Fruit fly (Drosophila melanogaster) whole organism, pupa: Measurements from ENCODE around the gene Alg10.

Experiments
- CG10348 ChIP-seq: fragments of 200-800 bp; sonication (Bioruptor generic); IDR thresholded peaks from 2 replicates; pipeline ENCODE4 v1.3.6; 2022; ENCODE audit warnings: missing biosample characterization, missing genetic modification characterization
- CG12605 ChIP-seq: fragments of 200-800 bp; sonication (Bioruptor generic); IDR thresholded peaks from 2 replicates; pipeline ENCODE4 v1.3.6; 2022; ENCODE audit warnings: missing biosample characterization, missing genetic modification characterization
- CG13204 ChIP-seq: fragments of 200-800 bp; sonication (Bioruptor generic); optimal IDR thresholded peaks from 2 replicates; lab custom pipeline; 2018; ENCODE audit warnings: missing biosample characterization, mild to moderate bottlenecking, missing genetic modification characterization, moderate library complexity
- CG14655 ChIP-seq: fragments of 200-800 bp; sonication (Bioruptor generic); optimal IDR thresholded peaks from 3 replicates; lab custom pipeline; 2017; ENCODE audit warnings: mild to moderate bottlenecking, missing biosample characterization, missing genetic modification reagents, missing genetic modification characterization
- CG15710 ChIP-seq: fragments of 200-800 bp; sonication (Bioruptor generic); optimal IDR thresholded peaks from 2 replicates; lab custom pipeline; 2018; ENCODE audit warnings: missing biosample characterization, mild to moderate bottlenecking, missing genetic modification characterization, moderate library complexity
- CG17806 ChIP-seq: fragments of 200-800 bp; sonication (Bioruptor generic); optimal IDR thresholded peaks from 2 replicates; lab custom pipeline; 2018; ENCODE audit warnings: missing biosample characterization, mild to moderate bottlenecking, missing genetic modification characterization, moderate library complexity
- CG32121 ChIP-seq: fragments of 200-800 bp; sonication (Bioruptor generic); IDR thresholded peaks from 2 replicates; pipeline ENCODE4 v1.3.6; 2022; ENCODE audit warnings: missing biosample characterization, missing genetic modification characterization
- CG34367 ChIP-seq: fragments of 200-800 bp; sonication (Bioruptor generic); optimal IDR thresholded peaks from 2 replicates; lab custom pipeline; 2018; ENCODE audit warnings: missing biosample characterization, mild to moderate bottlenecking, missing genetic modification characterization
- CG4496 ChIP-seq: fragments of 200-800 bp; sonication (Bioruptor generic); IDR thresholded peaks from 3 replicates; pipeline ENCODE4 v1.3.6; 2022; ENCODE audit warnings: missing biosample characterization, missing genetic modification characterization
- CG8159 ChIP-seq: fragments of 200-800 bp; sonication (Bioruptor generic); optimal IDR thresholded peaks from 3 replicates; lab custom pipeline; 2018; ENCODE audit warnings: missing biosample characterization, mild to moderate bottlenecking, missing genetic modification characterization, moderate library complexity
- CG8301 ChIP-seq: fragments of 200-800 bp; sonication (Bioruptor generic); optimal IDR thresholded peaks from 2 replicates; lab custom pipeline; 2018; ENCODE audit warnings: missing biosample characterization, mild to moderate bottlenecking, missing genetic modification characterization
- CG9948 ChIP-seq: fragments of 200-800 bp; sonication (Bioruptor generic); optimal IDR thresholded peaks from 2 replicates; lab custom pipeline; 2018; ENCODE audit warnings: missing biosample characterization, mild to moderate bottlenecking, missing genetic modification characterization, moderate library complexity
- D1 ChIP-seq: fragments of 200-800 bp; sonication (Bioruptor generic); optimal IDR thresholded peaks from 2 replicates; lab custom pipeline; 2018; ENCODE audit warnings: missing biosample characterization, mild to moderate bottlenecking, missing genetic modification characterization, moderate library complexity
- EcR ChIP-seq: fragments of 200-800 bp; sonication (Bioruptor generic); optimal IDR thresholded peaks from 3 replicates; lab custom pipeline; 2019; ENCODE audit warnings: missing biosample characterization, missing genetic modification characterization, mild to moderate bottlenecking, moderate library complexity, missing genetic modification reagents
- Ets98B ChIP-seq: fragments of 200-800 bp; sonication (Bioruptor generic); IDR thresholded peaks from 2 replicates; pipeline ENCODE4 v1.3.6; 2022; ENCODE audit warnings: missing biosample characterization, missing genetic modification characterization
- Pif1A ChIP-seq: fragments of 200-800 bp; sonication (Bioruptor generic); optimal IDR thresholded peaks from 3 replicates; lab custom pipeline; 2016; ENCODE audit warnings: missing biosample characterization, missing genetic modification characterization
- Pif1B ChIP-seq: fragments of 200-800 bp; sonication (Bioruptor generic); optimal IDR thresholded peaks from 3 replicates; lab custom pipeline; 2016; ENCODE audit warnings: missing biosample characterization, missing genetic modification characterization
- Snoo ChIP-seq: fragments of 200-800 bp; sonication (Bioruptor generic); optimal IDR thresholded peaks from 3 replicates; lab custom pipeline; 2017; ENCODE audit warnings: missing biosample characterization, mild to moderate bottlenecking, missing genetic modification characterization, inconsistent platforms
- fd96Ca ChIP-seq: fragments of 200-800 bp; sonication (Bioruptor generic); IDR thresholded peaks from 3 replicates; pipeline ENCODE4 v1.3.6; 2022; ENCODE audit warnings: missing biosample characterization, missing genetic modification characterization
- gl ChIP-seq: fragments of 200-800 bp; sonication (Bioruptor generic); optimal IDR thresholded peaks from 2 replicates; lab custom pipeline; 2018; ENCODE audit warnings: missing biosample characterization, mild to moderate bottlenecking, missing genetic modification characterization
- rn ChIP-seq: fragments of 200-800 bp; sonication (Bioruptor generic); IDR thresholded peaks from 2 replicates; pipeline ENCODE4 v1.3.6; 2022; ENCODE audit warnings: missing biosample characterization, missing genetic modification characterization

The Alg10 gene

dm6 chr3L:11197291-11198021, 32.7 kb downstream of the Alg10 start, which contains the start of gene GlcAT-P:
Gene GlcAT-P (minus strand): TSS chr3L:11197536.
- TF ChIP-seq CG14655 (GFP tag; lab: Kevin White, UChicago) (peak; percentile 67), CG12605 (GFP tag; lab: Robert Waterston, UW) (peak; percentile 31; the same call in 1 of the 2 replicates), gl (no peak), Snoo (peak; percentile 22), CG15710 (tag; lab: Kevin White, UChicago) (peak; percentile 58), CG10348 (GFP tag; lab: Robert Waterston, UW) (no peak), CG8159 (tag; lab: Kevin White, UChicago) (peak; percentile 80), CG4496 (GFP tag; lab: Robert Waterston, UW) (peak; percentile 53; the same call in 2 of the 3 replicates), rn (GFP tag; lab: Robert Waterston, UW) (peak; percentile 53; the same call in 1 of the 2 replicates), Pif1A (GFP tag; lab: Kevin White, UChicago) (peak; percentile 9), CG32121 (GFP tag; lab: Robert Waterston, UW) (peak; percentile 87), CG13204 (GFP tag; lab: Kevin White, UChicago) (no peak), CG17806 (tag; lab: Kevin White, UChicago) (peak; percentile 68), Pif1B (peak; percentile 22), fd96Ca (GFP tag; lab: Robert Waterston, UW) (no peak), CG34367 (peak; percentile 63), Ets98B (peak; percentile 71), D1 (tag; lab: Kevin White, UChicago) (peak; percentile 87), CG8301 (tag; lab: Kevin White, UChicago) (peak; percentile 35), CG9948 (tag; lab: Kevin White, UChicago) (peak; percentile 59), EcR (no peak)

DNA sequence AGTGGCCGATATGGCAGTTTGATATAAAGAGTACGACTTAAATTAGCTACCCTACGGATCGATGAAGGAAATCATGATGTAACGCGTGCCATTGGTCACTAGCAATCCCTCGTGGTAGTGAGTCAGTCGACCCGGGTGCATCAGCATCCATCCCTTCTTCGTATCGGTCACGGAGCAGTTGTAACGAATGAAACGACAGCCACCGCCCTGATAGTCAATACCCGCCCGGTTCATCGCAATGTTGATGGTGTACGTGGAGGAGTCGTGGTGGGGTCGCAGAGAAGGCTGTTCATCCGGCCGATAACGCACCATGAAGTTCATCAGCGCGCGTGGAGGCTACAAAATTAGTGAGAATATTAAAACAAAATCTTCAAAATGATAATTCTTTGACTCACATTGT, 33.6 kb downstream of the Alg10 start:
- peak; percentile 67 for TF ChIP-seq EcR
- TF ChIP-seq CG14655 (GFP tag; lab: Kevin White, UChicago), result no peak
- TF ChIP-seq CG34367, result no peak
- TF ChIP-seq CG4496 (GFP tag; lab: Robert Waterston, UW), result no peak

DNA sequence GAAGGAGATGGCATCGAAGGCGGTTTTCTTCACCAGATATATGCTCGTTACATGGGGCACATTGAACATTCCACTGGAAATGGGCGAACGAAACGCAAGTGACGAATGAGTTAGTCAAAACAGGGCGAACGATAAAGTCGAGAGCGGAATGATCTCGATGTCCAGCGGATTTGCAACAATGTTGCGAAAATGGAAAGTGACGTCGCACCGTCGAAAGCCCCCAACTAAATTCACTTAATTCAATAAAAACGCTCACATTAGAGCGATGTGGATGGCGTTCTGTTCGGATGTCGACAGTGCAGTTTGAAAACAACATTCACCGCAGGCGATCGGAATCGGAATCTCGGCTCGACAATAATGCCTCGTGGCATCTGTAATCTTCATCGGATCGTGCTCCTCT, 34.5 kb downstream of the Alg10 start, which contains the start of gene CG7607:
CG7607 (plus strand) TSS at position 301 of the 400 bp plus-strand sequence.
- TF ChIP-seq Ets98B (no peak), Pif1B (no peak), CG8301 (tag; lab: Kevin White, UChicago) (no peak), fd96Ca (GFP tag; lab: Robert Waterston, UW) (no peak), CG8159 (tag; lab: Kevin White, UChicago) (no peak), gl (no peak), CG32121 (GFP tag; lab: Robert Waterston, UW) (no peak), CG9948 (tag; lab: Kevin White, UChicago) (no peak), CG14655 (GFP tag; lab: Kevin White, UChicago) (no peak), D1 (tag; lab: Kevin White, UChicago) (no peak), CG10348 (GFP tag; lab: Robert Waterston, UW) (no peak)

DNA sequence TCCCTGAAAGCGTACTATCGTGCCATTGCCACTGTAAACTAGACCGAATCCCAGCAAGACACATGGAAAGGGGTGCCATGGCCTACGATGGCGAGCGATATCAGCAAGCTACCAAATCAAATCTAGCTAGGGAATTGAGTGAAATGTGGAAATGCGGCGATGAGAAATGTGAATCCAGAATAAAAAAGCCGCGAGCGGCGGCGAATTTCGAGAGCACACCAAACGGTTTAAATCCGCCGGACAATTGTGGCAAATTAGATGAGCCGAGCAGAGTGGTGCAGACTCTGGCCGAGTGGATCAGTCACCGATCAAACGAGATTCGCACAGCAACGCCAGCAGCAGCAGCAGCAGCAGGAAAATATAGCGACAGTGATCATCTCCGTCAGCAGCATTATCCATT, 36.3 kb downstream of the Alg10 start, which contains the start of gene nkt:
nkt (plus strand) TSS at position 301 of the 400 bp plus-strand sequence.
- TF ChIP-seq Pif1A (GFP tag; lab: Kevin White, UChicago), result no peak
- no peak for TF ChIP-seq CG14655 (GFP tag; lab: Kevin White, UChicago)
- no peak for TF ChIP-seq Pif1B
- TF ChIP-seq gl, result no peak
- no peak for TF ChIP-seq Snoo
- TF ChIP-seq CG12605 (GFP tag; lab: Robert Waterston, UW), result no peak
- TF ChIP-seq CG8301 (tag; lab: Kevin White, UChicago), result no peak
- no peak for TF ChIP-seq D1 (tag; lab: Kevin White, UChicago)
- no peak for TF ChIP-seq fd96Ca (GFP tag; lab: Robert Waterston, UW)
- TF ChIP-seq CG10348 (GFP tag; lab: Robert Waterston, UW), result no peak
- TF ChIP-seq CG32121 (GFP tag; lab: Robert Waterston, UW), result no peak
- TF ChIP-seq EcR, result no peak
- no peak for TF ChIP-seq CG17806 (tag; lab: Kevin White, UChicago)
- TF ChIP-seq CG9948 (tag; lab: Kevin White, UChicago), result no peak
- no peak for TF ChIP-seq CG4496 (GFP tag; lab: Robert Waterston, UW)
- TF ChIP-seq CG34367, result no peak

- no peak for TF ChIP-seq Ets98B
- TF ChIP-seq CG34367, result no peak
These were observed 39.2 kb downstream of the Alg10 start for dm6 chr3L:11203820-11204449.

dm6 chr3L:11204852-11205251, 40.1 kb downstream of the Alg10 start:
- no peak for TF ChIP-seq CG17806 (tag; lab: Kevin White, UChicago)
- no peak for TF ChIP-seq fd96Ca (GFP tag; lab: Robert Waterston, UW)
- no peak for TF ChIP-seq CG8301 (tag; lab: Kevin White, UChicago)
- TF ChIP-seq CG32121 (GFP tag; lab: Robert Waterston, UW), result no peak
- no peak for TF ChIP-seq CG13204 (GFP tag; lab: Kevin White, UChicago)
- TF ChIP-seq CG14655 (GFP tag; lab: Kevin White, UChicago), result no peak
- TF ChIP-seq EcR, result no peak
- no peak for TF ChIP-seq Ets98B
- no peak for TF ChIP-seq Pif1A (GFP tag; lab: Kevin White, UChicago)
- TF ChIP-seq CG8159 (tag; lab: Kevin White, UChicago), result no peak
- no peak for TF ChIP-seq CG34367
- TF ChIP-seq, all 21 proteins: peak for 0
